Worm (Caenorhabditis elegans) whole organism, late embryonic: ENCODE measurements around the gene T11F9.1.

Experiments
- K02D7.2 ChIP-seq: sonication (generic microtip); optimal IDR thresholded peaks from 2 replicates; lab custom pipeline; 2017; ENCODE audit warnings: mild to moderate bottlenecking, missing genetic modification characterization, missing compliant biosample characterization
- ceh-6 ChIP-seq: fragments of 200-800 bp; sonication (Bioruptor generic); optimal IDR thresholded peaks from 2 replicates; lab custom pipeline; 2018; ENCODE audit warnings: mild to moderate bottlenecking, missing genetic modification characterization, missing compliant biosample characterization
- lin-11 ChIP-seq: fragments of 200-800 bp; sonication (Bioruptor generic); optimal IDR thresholded peaks from 2 replicates; lab custom pipeline; 2018; ENCODE audit warnings: mild to moderate bottlenecking, missing genetic modification characterization, missing compliant biosample characterization
- nfya-1 ChIP-seq: sonication (generic microtip); optimal IDR thresholded peaks from 2 replicates; lab custom pipeline; 2017; ENCODE audit warnings: missing genetic modification characterization, mild to moderate bottlenecking, missing compliant biosample characterization, antibody characterized with exemption, moderate library complexity
- pag-3 ChIP-seq: sonication (generic microtip); optimal IDR thresholded peaks from 2 replicates; lab custom pipeline; 2016; ENCODE audit warnings: missing compliant biosample characterization, missing genetic modification characterization, borderline replicate concordance
- pax-1 ChIP-seq: fragments of 150-350 bp; optimal IDR thresholded peaks from 2 replicates; lab custom pipeline; 2014; ENCODE audit warnings: missing biosample characterization, missing genetic modification characterization
- pros-1 ChIP-seq: fragments of 150-350 bp; optimal IDR thresholded peaks from 2 replicates; lab custom pipeline; 2014; ENCODE audit warnings: missing biosample characterization, missing genetic modification reagents, missing genetic modification characterization
- rnt-1 ChIP-seq: sonication (generic microtip); optimal IDR thresholded peaks from 2 replicates; lab custom pipeline; 2016; ENCODE audit warnings: missing genetic modification characterization, missing compliant biosample characterization
- zip-5 ChIP-seq: sonication (generic microtip); optimal IDR thresholded peaks from 2 replicates; lab custom pipeline; 2016; ENCODE audit warnings: missing genetic modification characterization, missing compliant biosample characterization
- ztf-16 ChIP-seq: sonication (generic microtip); optimal IDR thresholded peaks from 2 replicates; lab custom pipeline; 2017; ENCODE audit warnings: missing genetic modification characterization, missing compliant biosample characterization

DNA sequence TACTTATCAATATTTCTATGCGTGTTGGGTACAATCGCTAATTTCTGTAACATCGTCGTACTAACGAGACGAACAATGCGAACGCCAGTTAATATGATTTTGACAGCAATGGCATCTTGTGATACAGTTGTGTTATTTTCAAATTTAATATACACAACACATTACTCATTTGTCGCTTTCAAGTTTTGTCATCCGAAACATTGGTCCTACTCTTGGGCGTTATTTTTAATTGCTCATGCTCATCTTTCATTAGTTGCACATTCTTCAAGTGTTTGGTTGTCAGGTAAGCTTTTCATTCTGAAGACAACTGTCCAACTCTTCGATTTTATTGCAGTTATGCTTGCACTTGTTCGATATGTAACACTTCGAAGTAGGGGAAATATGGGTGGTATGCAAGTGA, 20.2 kb upstream of the T11F9.1 start:
- no peak for TF ChIP-seq K02D7.2 (tag; lab: Kevin White, UChicago)
- TF ChIP-seq nfya-1 (tag; lab: Kevin White, UChicago) = no peak
- no peak for TF ChIP-seq pag-3
- no peak for TF ChIP-seq ceh-6 (GFP tag; lab: Kevin White, UChicago)
- TF ChIP-seq zip-5 = no peak
- no peak for TF ChIP-seq ztf-16
- no peak for TF ChIP-seq pros-1 (tag; lab: Kevin White, UChicago)
- TF ChIP-seq pax-1 (tag; lab: Kevin White, UChicago) = no peak
- no peak for TF ChIP-seq lin-11
- TF ChIP-seq rnt-1 = no peak
